Fruit fly (Drosophila melanogaster) whole organism, embryonic: ENCODE results near the gene CG12659.
A peak's percentile ranks its signal among the peaks of the same experiment; 100 is the strongest.

ENCODE experiments used
- Aef1 ChIP-seq: fragments of 200-800 bp; sonication (Bioruptor generic); IDR thresholded peaks from 3 replicates; pipeline ENCODE4 v1.3.6; 2022; ENCODE audit warnings: missing biosample characterization, missing genetic modification characterization
- B-H2 ChIP-seq: fragments of 200-800 bp; sonication (Bioruptor generic); optimal IDR thresholded peaks from 2 replicates; lab custom pipeline; 2018; ENCODE audit warnings: missing biosample characterization, mild to moderate bottlenecking, missing genetic modification characterization
- Blimp-1 ChIP-seq: fragments of 200-800 bp; sonication (Bioruptor generic); optimal IDR thresholded peaks from 3 replicates; lab custom pipeline; 2018; ENCODE audit warnings: missing biosample characterization, missing genetic modification characterization, mild to moderate bottlenecking, moderate library complexity, missing genetic modification reagents
- CG11398 ChIP-seq: fragments of 200-800 bp; sonication (Bioruptor generic); optimal IDR thresholded peaks from 2 replicates; lab custom pipeline; 2016; ENCODE audit warnings: missing biosample characterization, missing genetic modification characterization
- CG12155 ChIP-seq: fragments of 200-800 bp; sonication (Bioruptor generic); optimal IDR thresholded peaks from 3 replicates; lab custom pipeline; 2016; ENCODE audit warnings: missing biosample characterization, missing genetic modification characterization
- CG15011 ChIP-seq: fragments of 200-800 bp; sonication (Bioruptor generic); optimal IDR thresholded peaks from 3 replicates; lab custom pipeline; 2018; ENCODE audit warnings: missing biosample characterization, mild to moderate bottlenecking, missing genetic modification characterization
- CG1529 ChIP-seq: fragments of 200-800 bp; sonication (Bioruptor generic); optimal IDR thresholded peaks from 3 replicates; lab custom pipeline; 2018; ENCODE audit warnings: missing biosample characterization, missing genetic modification characterization
- CG15479 ChIP-seq: fragments of 200-800 bp; sonication (Bioruptor generic); optimal IDR thresholded peaks from 3 replicates; lab custom pipeline; 2019; ENCODE audit warnings: missing biosample characterization, mild to moderate bottlenecking, missing genetic modification characterization, moderate library complexity
- CG17359 ChIP-seq: fragments of 200-800 bp; sonication (Bioruptor generic); optimal IDR thresholded peaks from 3 replicates; lab custom pipeline; 2018; ENCODE audit warnings: missing biosample characterization, mild to moderate bottlenecking, missing genetic modification characterization, moderate library complexity
- CG18599 ChIP-seq: fragments of 200-800 bp; sonication (Bioruptor generic); optimal IDR thresholded peaks from 3 replicates; lab custom pipeline; 2017; ENCODE audit warnings: missing biosample characterization, missing genetic modification characterization, mild to moderate bottlenecking, moderate library complexity, missing genetic modification reagents
- CG2116 ChIP-seq: fragments of 200-800 bp; sonication (Bioruptor generic); optimal IDR thresholded peaks from 3 replicates; lab custom pipeline; 2018; ENCODE audit warnings: missing biosample characterization, mild to moderate bottlenecking, missing genetic modification characterization
- CG2120 ChIP-seq: fragments of 200-800 bp; sonication (Bioruptor generic); optimal IDR thresholded peaks from 3 replicates; lab custom pipeline; 2016; ENCODE audit warnings: missing biosample characterization, missing genetic modification characterization
- CG3065 ChIP-seq: fragments of 200-800 bp; sonication (Bioruptor generic); optimal IDR thresholded peaks from 2 replicates; lab custom pipeline; 2016; ENCODE audit warnings: missing biosample characterization, missing genetic modification characterization
- CG31441 ChIP-seq: fragments of 200-800 bp; sonication (Bioruptor generic); IDR thresholded peaks from 2 replicates; pipeline ENCODE4 v1.3.6; 2022; ENCODE audit warnings: missing biosample characterization, missing genetic modification characterization
- CG4707 ChIP-seq: fragments of 200-800 bp; sonication (Bioruptor generic); optimal IDR thresholded peaks from 2 replicates; lab custom pipeline; 2018; ENCODE audit warnings: missing biosample characterization, mild to moderate bottlenecking, missing genetic modification characterization, moderate library complexity
- CG5953 ChIP-seq: fragments of 200-800 bp; sonication (Bioruptor generic); IDR thresholded peaks from 2 replicates; pipeline ENCODE4 v1.3.6; 2022; ENCODE audit warnings: missing biosample characterization, missing genetic modification characterization
- CG6683 ChIP-seq: fragments of 200-800 bp; sonication (Bioruptor generic); optimal IDR thresholded peaks from 2 replicates; lab custom pipeline; 2017; ENCODE audit warnings: missing biosample characterization, mild to moderate bottlenecking, missing genetic modification characterization, missing genetic modification reagents
- CG7786 ChIP-seq: fragments of 200-800 bp; sonication (Bioruptor generic); optimal IDR thresholded peaks from 2 replicates; lab custom pipeline; 2016; ENCODE audit warnings: missing biosample characterization, missing genetic modification characterization
- CG8478 ChIP-seq: fragments of >200 bp; optimal IDR thresholded peaks from 2 replicates; lab custom pipeline; 2018
- CG9817 ChIP-seq: fragments of 200-800 bp; sonication (Bioruptor generic); optimal IDR thresholded peaks from 2 replicates; lab custom pipeline; 2018; ENCODE audit warnings: missing biosample characterization, mild to moderate bottlenecking, missing genetic modification characterization, moderate library complexity
- CkIIα-i1 ChIP-seq: fragments of 200-800 bp; sonication (Bioruptor generic); IDR thresholded peaks from 2 replicates; pipeline ENCODE4 v1.3.6; 2022; ENCODE audit warnings: missing biosample characterization, missing genetic modification characterization
- D19A ChIP-seq: fragments of 200-800 bp; optimal IDR thresholded peaks from 3 replicates; lab custom pipeline; 2019; ENCODE audit warnings: missing biosample characterization, mild to moderate bottlenecking, missing genetic modification characterization, moderate library complexity
- D19B ChIP-seq: fragments of 200-800 bp; sonication (Bioruptor generic); optimal IDR thresholded peaks from 2 replicates; lab custom pipeline; 2017; ENCODE audit warnings: missing biosample characterization, mild to moderate bottlenecking, missing genetic modification characterization
- Dll ChIP-seq: fragments of 200-800 bp; sonication (Bioruptor generic); IDR thresholded peaks from 4 replicates; pipeline ENCODE4 v1.3.6; 2022; ENCODE audit warnings: missing biosample characterization, missing genetic modification characterization; ENCODE audit not compliant: partially characterized antibody
- Ets65A ChIP-seq: fragments of 200-800 bp; sonication (Bioruptor generic); peaks from one replicate; lab custom pipeline; 2016; ENCODE audit warnings: missing biosample characterization, missing genetic modification characterization
- Gug ChIP-seq: fragments of 200-800 bp; sonication (Bioruptor generic); IDR thresholded peaks from 4 replicates; pipeline ENCODE4 v1.3.6; 2022; ENCODE audit warnings: missing biosample characterization, missing genetic modification characterization
- Hr39 ChIP-seq: fragments of >200 bp; optimal IDR thresholded peaks from 2 replicates; lab custom pipeline; 2017
- Hsf ChIP-seq: fragments of 200-800 bp; sonication (Bioruptor generic); optimal IDR thresholded peaks from 3 replicates; lab custom pipeline; 2016; ENCODE audit warnings: missing biosample characterization, missing genetic modification characterization
- Lpt ChIP-seq: fragments of >200 bp; optimal IDR thresholded peaks from 2 replicates; lab custom pipeline; 2018; ENCODE audit warnings: missing biosample characterization, missing genetic modification characterization
- Meics ChIP-seq: fragments of 200-800 bp; sonication (Bioruptor generic); optimal IDR thresholded peaks from 2 replicates; lab custom pipeline; 2017; ENCODE audit warnings: missing biosample characterization, mild to moderate bottlenecking, missing genetic modification characterization
- Mrtf ChIP-seq: fragments of 200-800 bp; sonication (Bioruptor generic); IDR thresholded peaks from 3 replicates; pipeline ENCODE4 v1.3.6; 2022; ENCODE audit warnings: missing biosample characterization, missing genetic modification characterization
- Ptx1 ChIP-seq: fragments of 200-800 bp; sonication (Bioruptor generic); IDR thresholded peaks from 2 replicates; pipeline ENCODE4 v1.3.6; 2022; ENCODE audit warnings: missing biosample characterization, missing genetic modification characterization
- Tbp ChIP-seq: fragments of >200 bp; optimal IDR thresholded peaks from 2 replicates; lab custom pipeline; 2018; ENCODE audit warnings: missing biosample characterization, missing genetic modification characterization
- YL-1 ChIP-seq: fragments of 200-800 bp; sonication (Bioruptor generic); optimal IDR thresholded peaks from 3 replicates; lab custom pipeline; 2017; ENCODE audit warnings: missing biosample characterization, mild to moderate bottlenecking, missing genetic modification characterization
- ac ChIP-seq: fragments of 200-800 bp; sonication (Bioruptor generic); optimal IDR thresholded peaks from 3 replicates; lab custom pipeline; 2017; ENCODE audit warnings: missing biosample characterization, mild to moderate bottlenecking, missing genetic modification characterization
- ato ChIP-seq: fragments of 200-800 bp; sonication (Bioruptor generic); IDR thresholded peaks from 2 replicates; pipeline ENCODE4 v1.3.6; 2022; ENCODE audit warnings: missing biosample characterization, missing genetic modification characterization; ENCODE audit not compliant: partially characterized antibody
- az2 ChIP-seq: fragments of 200-800 bp; sonication (Bioruptor generic); optimal IDR thresholded peaks from 3 replicates; lab custom pipeline; 2016; ENCODE audit warnings: missing biosample characterization, missing genetic modification characterization
- bowl ChIP-seq: fragments of 200-800 bp; sonication (Bioruptor generic); IDR thresholded peaks from 2 replicates; pipeline ENCODE4 v1.3.6; 2022; ENCODE audit warnings: missing biosample characterization, missing genetic modification characterization
- cad ChIP-seq: fragments of >200 bp; optimal IDR thresholded peaks from 2 replicates; lab custom pipeline; 2017; ENCODE audit warnings: missing biosample characterization, missing genetic modification characterization
- disco-r ChIP-seq: fragments of 200-800 bp; sonication (Bioruptor generic); optimal IDR thresholded peaks from 2 replicates; lab custom pipeline; 2016; ENCODE audit warnings: missing biosample characterization, missing genetic modification characterization
- dm ChIP-seq: fragments of 200-800 bp; sonication (Bioruptor generic); optimal IDR thresholded peaks from 3 replicates; lab custom pipeline; 2016; ENCODE audit warnings: missing biosample characterization, missing genetic modification characterization
- dpn ChIP-seq, 2 experiments: fragments of 200-800 bp; sonication (Bioruptor generic); optimal IDR thresholded peaks; 3 replicates each; lab custom pipeline; 2016; ENCODE audit warnings: missing biosample characterization in 2 of 2, missing genetic modification characterization in 2 of 2
- eve ChIP-seq, 2 experiments: fragments of >200 bp; optimal IDR thresholded peaks; 2 replicates each; lab custom pipeline; 2017; ENCODE audit warnings: missing biosample characterization in 2 of 2, missing genetic modification characterization in 2 of 2
- fru ChIP-seq: fragments of >200 bp; optimal IDR thresholded peaks from 2 replicates; lab custom pipeline; 2017
- gro ChIP-seq: fragments of 200-800 bp; sonication (Bioruptor generic); optimal IDR thresholded peaks from 2 replicates; lab custom pipeline; 2016; ENCODE audit warnings: missing biosample characterization, missing genetic modification characterization
- her ChIP-seq: fragments of 200-800 bp; sonication (Bioruptor generic); optimal IDR thresholded peaks from 2 replicates; lab custom pipeline; 2016; ENCODE audit warnings: missing biosample characterization, missing genetic modification characterization
- klu ChIP-seq: fragments of 200-800 bp; sonication (Bioruptor generic); IDR thresholded peaks from 2 replicates; pipeline ENCODE4 v1.3.6; 2022; ENCODE audit warnings: missing biosample characterization, missing genetic modification characterization
- lbe ChIP-seq: fragments of 200-800 bp; sonication (Bioruptor generic); optimal IDR thresholded peaks from 2 replicates; lab custom pipeline; 2016; ENCODE audit warnings: missing biosample characterization, mild to moderate bottlenecking, missing genetic modification characterization
- luna ChIP-seq: fragments of 200-800 bp; sonication (Bioruptor generic); optimal IDR thresholded peaks from 2 replicates; lab custom pipeline; 2016; ENCODE audit warnings: missing biosample characterization, missing genetic modification characterization
- nerfin-1 ChIP-seq: fragments of 200-800 bp; sonication (Bioruptor generic); optimal IDR thresholded peaks from 3 replicates; lab custom pipeline; 2019; ENCODE audit warnings: missing biosample characterization, mild to moderate bottlenecking, missing genetic modification characterization, moderate library complexity
- nmo ChIP-seq: fragments of 200-800 bp; sonication (Bioruptor generic); optimal IDR thresholded peaks from 2 replicates; lab custom pipeline; 2018; ENCODE audit warnings: missing biosample characterization, mild to moderate bottlenecking, missing genetic modification characterization, moderate library complexity
- schlank ChIP-seq: fragments of 200-800 bp; sonication (Bioruptor generic); optimal IDR thresholded peaks from 2 replicates; lab custom pipeline; 2018; ENCODE audit warnings: missing biosample characterization, mild to moderate bottlenecking, missing genetic modification characterization
- tup ChIP-seq: fragments of 200-800 bp; sonication (Bioruptor generic); optimal IDR thresholded peaks from 2 replicates; lab custom pipeline; 2016; ENCODE audit warnings: missing biosample characterization, mild to moderate bottlenecking, missing genetic modification characterization, moderate library complexity
- vfl ChIP-seq: fragments of 200-800 bp; sonication (Bioruptor generic); optimal IDR thresholded peaks from 2 replicates; lab custom pipeline; 2016; ENCODE audit warnings: missing biosample characterization, missing genetic modification characterization

The CG12659 gene

dm6 chrX:8542728-8543127 is 48.8 kb downstream of the CG12659 start (continued):
- TF ChIP-seq Dll (GFP tag; lab: Robert Waterston, UW) (no peak), CG6683 (GFP tag; lab: Kevin White, UChicago) (no peak), CG8478 (lab: Kevin White, UChicago) (no peak), Hr39 (lab: Kevin White, UChicago) (no peak), CG3065 (GFP tag; lab: Kevin White, UChicago) (no peak), CG7786 (GFP tag; lab: Kevin White, UChicago) (peak; percentile 14), fru (lab: Kevin White, UChicago) (no peak), CG18599 (GFP tag; lab: Kevin White, UChicago) (no peak), CG9817 (tag; lab: Kevin White, UChicago) (no peak), gro (no peak), Tbp (GFP tag; lab: Kevin White, UChicago) (no peak), ac (GFP tag; lab: Kevin White, UChicago) (no peak), Gug (GFP tag; lab: Robert Waterston, UW) (peak; percentile 30; the same call in 1 of the 4 replicates), CG12155 (GFP tag; lab: Kevin White, UChicago) (no peak), az2 (GFP tag; lab: Kevin White, UChicago) (peak; percentile 15), CG2116 (GFP tag; lab: Kevin White, UChicago) (no peak), klu (no peak), her (GFP tag; lab: Kevin White, UChicago) (peak; percentile 18), nmo (GFP tag; lab: Kevin White, UChicago) (no peak), Lpt (no peak), CG2120 (GFP tag; lab: Kevin White, UChicago) (peak; percentile 58), CG31441 (GFP tag; lab: Robert Waterston, UW) (peak; percentile 26; the same call in 1 of the 2 replicates), B-H2 (GFP tag; lab: Kevin White, UChicago) (no peak), bowl (GFP tag; lab: Robert Waterston, UW) (no peak), CG1529 (GFP tag; lab: Kevin White, UChicago) (no peak), schlank (tag; lab: Kevin White, UChicago) (no peak), Meics (GFP tag; lab: Kevin White, UChicago) (no peak), Mrtf (GFP tag; lab: Robert Waterston, UW) (0 out of 3 replicates have a peak, but pooled peaks have one; percentile 16), D19B (GFP tag; lab: Kevin White, UChicago) (peak; percentile 82), disco-r (GFP tag; lab: Kevin White, UChicago) (no peak), cad (GFP tag; lab: Kevin White, UChicago) (no peak), Hsf (peak; percentile 13), D19A (tag; lab: Kevin White, UChicago) (no peak), CG15011 (GFP tag; lab: Kevin White, UChicago) (no peak), CG4707 (GFP tag; lab: Kevin White, UChicago) (no peak), YL-1 (GFP tag; lab: Kevin White, UChicago) (no peak), CG15479 (GFP tag; lab: Kevin White, UChicago) (no peak), lbe (GFP tag; lab: Kevin White, UChicago) (no peak), CG11398 (GFP tag; lab: Kevin White, UChicago) (no peak), eve (GFP tag; optimal IDR thresholded peaks at IDR 0.05; lab: Kevin White, UChicago) (no peak), vfl (GFP tag; lab: Kevin White, UChicago) (no peak), luna (GFP tag; lab: Kevin White, UChicago) (no peak), nerfin-1 (tag; lab: Kevin White, UChicago) (no peak), Ets65A (GFP tag; lab: Kevin White, UChicago) (peak; percentile 88), CG5953 (GFP tag; lab: Robert Waterston, UW) (no peak), Aef1 (GFP tag; lab: Robert Waterston, UW) (peak; percentile 17; the same call in 1 of the 3 replicates), CG17359 (tag; lab: Kevin White, UChicago) (peak; percentile 46), Ptx1 (peak; percentile 49), dm (GFP tag; lab: Kevin White, UChicago) (no peak), CkIIα-i1 (GFP tag; lab: Robert Waterston, UW) (no peak), dpn (GFP tag; optimal IDR thresholded peaks at IDR 0.05; lab: Kevin White, UChicago) (peak; percentile 6 to 38), ato (GFP tag; lab: Robert Waterston, UW) (no peak), Blimp-1 (GFP tag; lab: Kevin White, UChicago) (no peak), tup (GFP tag; lab: Kevin White, UChicago) (no peak)
